Worm (Caenorhabditis elegans) whole organism, young adult: ENCODE measurements around the gene F53F4.12.

Experiments
- B0035.1 ChIP-seq: sonication (generic microtip); optimal IDR thresholded peaks from 2 replicates; lab custom pipeline; 2016; ENCODE audit warnings: missing genetic modification characterization, mild to moderate bottlenecking, missing compliant biosample characterization, missing genotype, missing genetic modification reagents
- D2030.7 ChIP-seq: fragments of 200-800 bp; sonication (Bioruptor generic); IDR thresholded peaks from 2 replicates; pipeline ENCODE4 v1.3.6; 2022; ENCODE audit warnings: missing genetic modification reagents, missing genetic modification characterization, missing compliant biosample characterization
- F22D6.2 ChIP-seq: sonication (generic microtip); optimal IDR thresholded peaks from 2 replicates; lab custom pipeline; 2016; ENCODE audit warnings: mild to moderate bottlenecking, missing genetic modification characterization, missing compliant biosample characterization
- F23B12.7 ChIP-seq: sonication (generic microtip); optimal IDR thresholded peaks from 2 replicates; lab custom pipeline; 2017; ENCODE audit warnings: missing genetic modification characterization, mild to moderate bottlenecking, missing compliant biosample characterization, antibody characterized with exemption, moderate library complexity; ENCODE audit not compliant: insufficient read depth
- F33H1.4 ChIP-seq: fragments of 200-800 bp; sonication (Bioruptor generic); IDR thresholded peaks from 2 replicates; pipeline ENCODE4 v1.3.6; 2022; ENCODE audit warnings: missing genetic modification reagents, missing genetic modification characterization, missing compliant biosample characterization
- F39B2.1 ChIP-seq: fragments of 200-800 bp; sonication (Bioruptor generic); IDR thresholded peaks from 2 replicates; pipeline ENCODE4 v1.3.6; 2022; ENCODE audit warnings: missing genetic modification reagents, missing genetic modification characterization, missing compliant biosample characterization
- F52B5.7 ChIP-seq: sonication (generic microtip); optimal IDR thresholded peaks from 2 replicates; lab custom pipeline; 2016; ENCODE audit warnings: mild to moderate bottlenecking, missing genetic modification characterization, missing compliant biosample characterization
- F57A8.1 ChIP-seq: fragments of 200-800 bp; sonication (Bioruptor generic); optimal IDR thresholded peaks from 2 replicates; lab custom pipeline; 2018; ENCODE audit warnings: mild to moderate bottlenecking, missing genetic modification characterization, moderate library complexity, missing compliant biosample characterization
- aptf-2 ChIP-seq: fragments of 200-800 bp; sonication (Bioruptor generic); conservative IDR thresholded peaks from 2 replicates; pipeline ENCODE4 v1.3.6; 2022; ENCODE audit warnings: missing genetic modification reagents, missing genetic modification characterization, missing compliant biosample characterization
- attf-5 ChIP-seq: fragments of 200-800 bp; sonication (Bioruptor generic); optimal IDR thresholded peaks from 2 replicates; lab custom pipeline; 2018; ENCODE audit warnings: mild to moderate bottlenecking, missing genetic modification characterization, missing compliant biosample characterization
- attf-6 ChIP-seq: fragments of 200-800 bp; sonication (Bioruptor generic); IDR thresholded peaks from 2 replicates; pipeline ENCODE4 v1.3.6; 2022; ENCODE audit warnings: missing genetic modification reagents, missing genetic modification characterization, missing compliant biosample characterization
- bed-1 ChIP-seq: fragments of 200-800 bp; sonication (Bioruptor generic); IDR thresholded peaks from 2 replicates; pipeline ENCODE4 v1.3.6; 2022; ENCODE audit warnings: missing genetic modification reagents, missing genetic modification characterization, missing compliant biosample characterization
- cebp-2 ChIP-seq: fragments of 200-800 bp; sonication (Bioruptor generic); IDR thresholded peaks from 2 replicates; pipeline ENCODE4 v1.3.6; 2022; ENCODE audit warnings: missing genetic modification characterization, missing compliant biosample characterization
- ceh-27 ChIP-seq: fragments of 200-800 bp; sonication (Bioruptor generic); optimal IDR thresholded peaks from 2 replicates; lab custom pipeline; 2018; ENCODE audit warnings: mild to moderate bottlenecking, missing genetic modification characterization, moderate library complexity, missing compliant biosample characterization
- ceh-40 ChIP-seq: fragments of 200-800 bp; sonication (Bioruptor generic); IDR thresholded peaks from 2 replicates; pipeline ENCODE4 v1.3.6; 2022; ENCODE audit warnings: missing genetic modification characterization, missing compliant biosample characterization
- ceh-79 ChIP-seq: sonication (generic microtip); optimal IDR thresholded peaks from 2 replicates; lab custom pipeline; 2017; ENCODE audit warnings: mild to moderate bottlenecking, missing genetic modification characterization, missing compliant biosample characterization
- die-1 ChIP-seq: sonication (generic microtip); optimal IDR thresholded peaks from 2 replicates; lab custom pipeline; 2016; ENCODE audit warnings: missing genotype, mild to moderate bottlenecking, missing genetic modification characterization, missing compliant biosample characterization
- dox-1 ChIP-seq: fragments of 200-800 bp; sonication (Bioruptor generic); IDR thresholded peaks from 2 replicates; pipeline ENCODE4 v1.3.6; 2022; ENCODE audit warnings: missing genetic modification reagents, missing genetic modification characterization, missing compliant biosample characterization
- dpff-1 ChIP-seq: sonication (generic microtip); optimal IDR thresholded peaks from 2 replicates; lab custom pipeline; 2017; ENCODE audit warnings: mild to moderate bottlenecking, missing genetic modification characterization, missing compliant biosample characterization
- egl-18 ChIP-seq: fragments of 200-800 bp; sonication (Bioruptor generic); IDR thresholded peaks from 2 replicates; pipeline ENCODE4 v1.3.6; 2022; ENCODE audit warnings: missing genetic modification reagents, missing genetic modification characterization, missing compliant biosample characterization
- hlh-12 ChIP-seq: sonication (generic microtip); optimal IDR thresholded peaks from 2 replicates; lab custom pipeline; 2016; ENCODE audit warnings: missing genetic modification characterization, missing compliant biosample characterization
- hrde-1 ChIP-seq: sonication (generic microtip); optimal IDR thresholded peaks from 2 replicates; lab custom pipeline; 2016; ENCODE audit warnings: missing genetic modification characterization, mild to moderate bottlenecking, missing compliant biosample characterization, moderate library complexity, missing genotype, missing genetic modification reagents, borderline replicate concordance
- hsf-1 ChIP-seq: fragments of 200-800 bp; sonication (Bioruptor generic); IDR thresholded peaks from 2 replicates; pipeline ENCODE4 v1.3.6; 2022; ENCODE audit warnings: missing genetic modification reagents, missing genetic modification characterization, missing compliant biosample characterization
- lag-1 ChIP-seq: fragments of 200-800 bp; sonication (Bioruptor generic); IDR thresholded peaks from 2 replicates; pipeline ENCODE4 v1.3.6; 2022; ENCODE audit warnings: missing genetic modification reagents, missing genetic modification characterization, missing compliant biosample characterization
- lin-40 ChIP-seq: sonication (generic microtip); optimal IDR thresholded peaks from 2 replicates; lab custom pipeline; 2016; ENCODE audit warnings: missing genetic modification characterization, mild to moderate bottlenecking, missing compliant biosample characterization, missing genotype, missing genetic modification reagents
- lin-54 ChIP-seq: fragments of 200-800 bp; sonication (Bioruptor generic); optimal IDR thresholded peaks from 2 replicates; lab custom pipeline; 2018; ENCODE audit warnings: mild to moderate bottlenecking, missing genetic modification characterization, missing compliant biosample characterization
- lsl-1 ChIP-seq: fragments of 200-800 bp; sonication (Bioruptor generic); optimal IDR thresholded peaks from 2 replicates; lab custom pipeline; 2018; ENCODE audit warnings: mild to moderate bottlenecking, missing genetic modification characterization, moderate library complexity, missing compliant biosample characterization
- madf-10 ChIP-seq: sonication (generic microtip); optimal IDR thresholded peaks from 2 replicates; lab custom pipeline; 2016; ENCODE audit warnings: mild to moderate bottlenecking, missing genetic modification characterization, missing compliant biosample characterization
- madf-6 ChIP-seq: fragments of 200-800 bp; sonication (Bioruptor generic); IDR thresholded peaks from 2 replicates; pipeline ENCODE4 v1.3.6; 2022; ENCODE audit warnings: missing genetic modification reagents, missing genetic modification characterization, missing compliant biosample characterization
- madf-8 ChIP-seq: fragments of 200-800 bp; sonication (Bioruptor generic); conservative IDR thresholded peaks from 2 replicates; pipeline ENCODE4 v1.3.6; 2022; ENCODE audit warnings: missing genetic modification reagents, missing genetic modification characterization, missing compliant biosample characterization
- mes-4 ChIP-seq: sonication (generic microtip); optimal IDR thresholded peaks from 2 replicates; lab custom pipeline; 2016; ENCODE audit warnings: missing genotype, missing genetic modification characterization, missing compliant biosample characterization
- nfyb-1 ChIP-seq: fragments of 200-800 bp; sonication (Bioruptor generic); IDR thresholded peaks from 2 replicates; pipeline ENCODE4 v1.3.6; 2022; ENCODE audit warnings: missing genetic modification reagents, missing genetic modification characterization, missing compliant biosample characterization
- rpc-1 ChIP-seq, 2 experiments: fragments of 150-350 bp in 1 of 2; sonication (generic microtip) in 1 of 2; optimal IDR thresholded peaks; 2 replicates each; lab custom pipeline; 2014 to 2018; ENCODE audit warnings: missing biosample characterization in 1 of 2, missing genetic modification characterization in 1 of 2, missing genetic modification reagents in 1 of 2, missing genotype in 1 of 2
- sea-2 ChIP-seq: fragments of 200-800 bp; sonication (Bioruptor generic); IDR thresholded peaks from 2 replicates; pipeline ENCODE4 v1.3.6; 2022; ENCODE audit warnings: missing genetic modification characterization, missing compliant biosample characterization
- somi-1 ChIP-seq: fragments of 200-800 bp; sonication (Bioruptor generic); optimal IDR thresholded peaks from 2 replicates; lab custom pipeline; 2018; ENCODE audit warnings: mild to moderate bottlenecking, missing genetic modification characterization, missing compliant biosample characterization
- tbp1 ChIP-seq: fragments of 200-800 bp; sonication (Bioruptor generic); optimal IDR thresholded peaks from 2 replicates; lab custom pipeline; 2018; ENCODE audit warnings: mild to moderate bottlenecking, missing genetic modification characterization, missing compliant biosample characterization
- unc-62 ChIP-seq: fragments of 150-350 bp; optimal IDR thresholded peaks from 2 replicates; lab custom pipeline; 2014; ENCODE audit warnings: missing biosample characterization, missing genetic modification reagents, missing genetic modification characterization
- xnd-1 ChIP-seq: sonication (generic microtip); optimal IDR thresholded peaks from 2 replicates; lab custom pipeline; 2016; ENCODE audit warnings: missing genotype, missing genetic modification reagents, missing genetic modification characterization, missing compliant biosample characterization
- ztf-22 ChIP-seq: fragments of 200-800 bp; sonication (Bioruptor generic); optimal IDR thresholded peaks from 2 replicates; lab custom pipeline; 2018; ENCODE audit warnings: mild to moderate bottlenecking, missing genetic modification characterization, moderate library complexity, missing compliant biosample characterization
- ztf-25 ChIP-seq: fragments of 200-800 bp; sonication (Bioruptor generic); IDR thresholded peaks from 2 replicates; pipeline ENCODE4 v1.3.6; 2022; ENCODE audit warnings: missing genetic modification reagents, missing genetic modification characterization, missing compliant biosample characterization

F53F4.12 gene

ce11 chrV:13658577-13658976 is 32.7 kb downstream of the F53F4.12 start (continued):
- TF ChIP-seq attf-6 (no peak), F23B12.7 (tag; lab: Kevin White, UChicago) (peak; percentile 82), mes-4 (tag; lab: Kevin White, UChicago) (no peak), ztf-22 (GFP tag; lab: Kevin White, UChicago) (peak; percentile 96)

ce11 chrV:13659219-13659618 is 33.4 kb downstream of the F53F4.12 start:
- peak; percentile 8 for TF ChIP-seq tbp1 (GFP tag; lab: Kevin White, UChicago)
- no peak for TF ChIP-seq rpc-1 (optimal IDR thresholded peaks at IDR 0.05; lab: Kevin White, UChicago)
- no peak for TF ChIP-seq rpc-1 (tag; optimal IDR thresholded peaks at IDR 0.05; lab: Kevin White, UChicago)
- TF ChIP-seq, all 124 proteins: peak for 1

ce11 chrV:13660115-13660514 is 34.3 kb downstream of the F53F4.12 start:
- TF ChIP-seq F39B2.1: no peak
- TF ChIP-seq lag-1: no peak
- TF ChIP-seq sea-2 (GFP tag; lab: Robert Waterston, UW): no peak
- TF ChIP-seq hrde-1 (tag; lab: Kevin White, UChicago): no peak
- TF ChIP-seq somi-1 (GFP tag; lab: Kevin White, UChicago): no peak
- no peak for TF ChIP-seq F52B5.7 (tag; lab: Kevin White, UChicago)
- TF ChIP-seq B0035.1 (tag; lab: Kevin White, UChicago): no peak
- peak; percentile 88 for TF ChIP-seq F33H1.4
- TF ChIP-seq cebp-2 (GFP tag; lab: Robert Waterston, UW): no peak
- TF ChIP-seq bed-1 (GFP tag; lab: Robert Waterston, UW): no peak
- peak; percentile 63 for TF ChIP-seq madf-8
- no peak for TF ChIP-seq madf-10
- no peak for TF ChIP-seq die-1 (tag; lab: Kevin White, UChicago)
- TF ChIP-seq F57A8.1 (GFP tag; lab: Kevin White, UChicago): no peak
- TF ChIP-seq D2030.7 (GFP tag; lab: Robert Waterston, UW): peak; percentile 42; the same call in 1 of the 2 replicates
- no peak for TF ChIP-seq dpff-1 (tag; lab: Kevin White, UChicago)
- TF ChIP-seq F22D6.2 (tag; lab: Kevin White, UChicago): no peak
- TF ChIP-seq lin-54: peak; percentile 37
- peak; percentile 80 for TF ChIP-seq xnd-1
- peak; percentile 88 for TF ChIP-seq madf-6
- TF ChIP-seq lsl-1 (GFP tag; lab: Kevin White, UChicago): peak; percentile 90
- TF ChIP-seq hsf-1 (GFP tag; lab: Robert Waterston, UW): peak; percentile 16; the same call in 1 of the 2 replicates
- TF ChIP-seq nfyb-1 (GFP tag; lab: Robert Waterston, UW): no peak
- TF ChIP-seq aptf-2 (GFP tag; lab: Robert Waterston, UW): no peak
- TF ChIP-seq ztf-25 (GFP tag; lab: Robert Waterston, UW): no peak
- TF ChIP-seq dox-1 (GFP tag; lab: Robert Waterston, UW): no peak
- no peak for TF ChIP-seq ceh-79 (tag; lab: Kevin White, UChicago)
- no peak for TF ChIP-seq unc-62
- TF ChIP-seq attf-5 (GFP tag; lab: Kevin White, UChicago): no peak
- no peak for TF ChIP-seq egl-18 (GFP tag; lab: Robert Waterston, UW)
- no peak for TF ChIP-seq hlh-12
- no peak for TF ChIP-seq lin-40
- no peak for TF ChIP-seq ceh-40 (GFP tag; lab: Robert Waterston, UW)
- no peak for TF ChIP-seq ceh-27 (GFP tag; lab: Kevin White, UChicago)
